Fruit fly (Drosophila melanogaster): ENCODE measurements around the gene CG34174.
A peak's percentile ranks its signal among the peaks of the same experiment; 100 is the strongest.

Gene CG34174

DNA sequence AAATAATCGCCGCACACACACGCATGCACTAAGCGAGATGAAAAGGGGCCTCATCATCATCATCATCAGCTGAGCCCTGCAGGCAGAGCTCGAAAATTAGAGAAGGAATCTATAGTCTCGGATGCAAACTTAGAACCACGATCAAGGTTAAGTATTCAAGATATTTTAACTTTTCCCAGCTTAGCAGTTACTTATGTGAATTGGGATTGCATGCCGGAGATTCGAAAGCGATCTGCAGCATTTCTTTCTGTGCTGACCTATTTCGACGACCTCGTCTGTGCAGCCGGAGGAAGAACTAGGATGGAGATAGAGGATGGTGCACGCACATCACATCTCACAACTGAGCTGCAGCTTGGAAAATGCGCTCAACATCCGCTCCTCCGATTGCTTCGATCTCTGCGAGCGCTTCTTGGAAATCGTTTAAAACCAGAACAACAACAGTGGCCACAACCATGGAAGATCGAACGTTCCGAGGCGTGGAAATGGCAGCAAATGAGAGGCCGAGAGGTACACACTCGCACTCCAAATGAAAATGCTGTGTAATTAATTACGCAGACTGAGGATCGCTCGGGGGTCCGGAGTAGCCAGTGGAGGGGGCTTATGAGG lies 31.2 kb upstream of the CG34174 start (continued):
- no peak for TF ChIP-seq esn (GFP tag; optimal IDR thresholded peaks at IDR 0.05)
- TF ChIP-seq Blimp-1 (GFP tag; optimal IDR thresholded peaks at IDR 0.05): no peak
- TF ChIP-seq Sox14 (GFP tag; optimal IDR thresholded peaks at IDR 0.05): peak; percentile 80
- TF ChIP-seq dsx (GFP tag; optimal IDR thresholded peaks at IDR 0.05; ENCODE audit: poor library complexity, severe bottlenecking): peak; percentile 76
- no peak for TF ChIP-seq Hr38 (GFP tag; optimal IDR thresholded peaks at IDR 0.05)
- TF ChIP-seq acj6 (GFP tag; optimal IDR thresholded peaks at IDR 0.05): peak; percentile 59
- peak; percentile 64 for TF ChIP-seq CG16779 (tag; optimal IDR thresholded peaks at IDR 0.05)
- TF ChIP-seq Hr39 (GFP tag; optimal IDR thresholded peaks at IDR 0.05): no peak
- peak; percentile 61 to 86 for TF ChIP-seq ss (GFP tag; optimal IDR thresholded peaks at IDR 0.05)
- no peak for TF ChIP-seq Eip93F (GFP tag; optimal IDR thresholded peaks at IDR 0.05)
- no peak for TF ChIP-seq Met (GFP tag; optimal IDR thresholded peaks at IDR 0.05)
- TF ChIP-seq CG8119 (GFP tag; IDR thresholded peaks at IDR 0.05): peak; percentile 62
- peak; percentile 68 for TF ChIP-seq achi (GFP tag; optimal IDR thresholded peaks at IDR 0.05)
- TF ChIP-seq CG3032 (tag; optimal IDR thresholded peaks at IDR 0.05): peak; percentile 84
- peak; percentile 89 for TF ChIP-seq CG6163 (GFP tag; IDR thresholded peaks at IDR 0.05)
- no peak for TF ChIP-seq topi (GFP tag; optimal IDR thresholded peaks at IDR 0.05)
- peak; percentile 57 for TF ChIP-seq CG32006 (GFP tag; optimal IDR thresholded peaks at IDR 0.05)

DNA sequence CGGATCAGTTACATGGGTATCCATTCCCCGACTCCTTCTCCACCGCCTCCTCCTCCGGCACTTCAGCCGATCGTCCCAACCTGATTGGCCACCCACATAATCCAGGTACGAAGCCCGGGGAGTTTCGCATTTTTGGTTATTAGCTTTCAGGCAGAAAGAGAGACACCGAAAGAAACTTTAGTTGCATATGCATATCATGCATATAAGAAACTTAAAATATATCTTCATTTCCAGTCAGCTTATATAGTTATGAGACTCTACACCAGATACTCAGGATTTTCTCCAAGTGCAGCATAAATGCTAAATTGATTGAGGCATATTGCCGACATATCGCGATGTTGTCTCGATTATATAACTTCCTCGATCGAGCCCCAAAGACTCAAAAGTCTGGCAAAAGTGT lies 29.9 kb upstream of the CG34174 start:
- TF ChIP-seq CG1621 (tag; optimal IDR thresholded peaks at IDR 0.05) (no peak), CG6276 (GFP tag; optimal IDR thresholded peaks at IDR 0.05) (peak; percentile 30), achi (GFP tag; optimal IDR thresholded peaks at IDR 0.05) (no peak), Eip93F (GFP tag; optimal IDR thresholded peaks at IDR 0.05) (no peak), CG6808 (GFP tag; optimal IDR thresholded peaks at IDR 0.05) (no peak), Blimp-1 (GFP tag; optimal IDR thresholded peaks at IDR 0.05) (no peak), Gug (GFP tag; IDR thresholded peaks at IDR 0.05) (no peak), CG10631 (GFP tag; optimal IDR thresholded peaks at IDR 0.05) (no peak), Sox102F (GFP tag; optimal IDR thresholded peaks at IDR 0.05) (peak; percentile 11), ss (GFP tag; optimal IDR thresholded peaks at IDR 0.05) (no peak), eg (GFP tag; IDR thresholded peaks at IDR 0.05) (peak; percentile 72), CG11762 (GFP tag; optimal IDR thresholded peaks at IDR 0.05; ENCODE audit: insufficient read depth) (no peak), CG10669 (GFP tag; optimal IDR thresholded peaks at IDR 0.05) (no peak), pdm3 (GFP tag; optimal IDR thresholded peaks at IDR 0.05) (peak; percentile 42), Sox14 (GFP tag; optimal IDR thresholded peaks at IDR 0.05) (no peak), cyc (GFP tag; optimal IDR thresholded peaks at IDR 0.05) (no peak), CG6792 (GFP tag; optimal IDR thresholded peaks at IDR 0.05) (no peak), CG3032 (tag; optimal IDR thresholded peaks at IDR 0.05) (no peak), OdsH (GFP tag; optimal IDR thresholded peaks at IDR 0.05) (no peak), net (GFP tag; optimal IDR thresholded peaks at IDR 0.05) (no peak), topi (GFP tag; optimal IDR thresholded peaks at IDR 0.05) (no peak), dac (GFP tag; optimal IDR thresholded peaks at IDR 0.05) (no peak), Hr39 (GFP tag; optimal IDR thresholded peaks at IDR 0.05) (peak; percentile 34), CG34406 (GFP tag; optimal IDR thresholded peaks at IDR 0.05) (no peak), CG4318 (GFP tag; optimal IDR thresholded peaks at IDR 0.05) (peak; percentile 41), lz (GFP tag; optimal IDR thresholded peaks at IDR 0.05) (no peak), fkh (GFP tag; optimal IDR thresholded peaks at IDR 0.05) (no peak), Met (GFP tag; optimal IDR thresholded peaks at IDR 0.05) (no peak), Hr4 (GFP tag; optimal IDR thresholded peaks at IDR 0.05) (peak; percentile 32), fd85E (GFP tag; optimal IDR thresholded peaks at IDR 0.05) (no peak), CG8319 (GFP tag; optimal IDR thresholded peaks at IDR 0.05) (no peak), CG32006 (GFP tag; optimal IDR thresholded peaks at IDR 0.05) (no peak), spab (GFP tag; optimal IDR thresholded peaks at IDR 0.05) (no peak), Smox (GFP tag; optimal IDR thresholded peaks at IDR 0.05) (no peak), Eip78C (GFP tag) (peak; percentile 64), Lpt (GFP tag; optimal IDR thresholded peaks at IDR 0.05) (no peak), Hr38 (GFP tag; optimal IDR thresholded peaks at IDR 0.05) (peak; percentile 25), fd59A (GFP tag; optimal IDR thresholded peaks at IDR 0.05) (no peak), CG11294 (GFP tag; IDR thresholded peaks at IDR 0.05) (peak; percentile 50; the same call in 1 of the 2 replicates), Ets21C (GFP tag; optimal IDR thresholded peaks at IDR 0.05) (peak; percentile 4), acj6 (GFP tag; optimal IDR thresholded peaks at IDR 0.05) (no peak), dsx (GFP tag; optimal IDR thresholded peaks at IDR 0.05; ENCODE audit: poor library complexity, severe bottlenecking) (no peak), CG6854 (GFP tag; optimal IDR thresholded peaks at IDR 0.05) (no peak)

All from whole organism, prepupa.